Worm (Caenorhabditis elegans): Measurements from ENCODE around the gene F28G4.4.

Gene F28G4.4

DNA sequence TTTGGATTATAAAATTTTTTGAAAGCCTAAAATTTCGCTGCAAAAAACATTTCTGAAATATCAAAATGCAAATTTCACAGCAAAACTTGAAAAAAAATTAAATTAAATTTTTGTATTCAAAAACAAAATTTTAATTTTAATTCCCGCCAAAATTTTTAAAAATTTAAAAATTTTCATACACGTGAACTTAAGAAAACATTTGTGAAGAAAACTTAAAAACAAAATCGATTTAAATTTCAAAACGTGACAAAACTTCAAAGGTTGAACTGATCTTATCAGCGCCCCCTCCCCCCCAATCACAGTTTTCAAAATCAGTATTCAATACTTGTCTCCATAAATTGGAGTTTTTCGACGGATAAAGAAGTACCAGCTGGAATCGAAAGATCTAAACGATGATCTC is 48.5 kb downstream of the F28G4.4 start, which contains the start of gene F21H7.5:
F21H7.5 (plus strand) TSS at position 301 of the 400 bp plus-strand sequence.
- TF ChIP-seq W03F9.2 (tag; optimal IDR thresholded peaks at IDR 0.05): no peak
- TF ChIP-seq him-1 (tag; optimal IDR thresholded peaks at IDR 0.05): no peak

DNA sequence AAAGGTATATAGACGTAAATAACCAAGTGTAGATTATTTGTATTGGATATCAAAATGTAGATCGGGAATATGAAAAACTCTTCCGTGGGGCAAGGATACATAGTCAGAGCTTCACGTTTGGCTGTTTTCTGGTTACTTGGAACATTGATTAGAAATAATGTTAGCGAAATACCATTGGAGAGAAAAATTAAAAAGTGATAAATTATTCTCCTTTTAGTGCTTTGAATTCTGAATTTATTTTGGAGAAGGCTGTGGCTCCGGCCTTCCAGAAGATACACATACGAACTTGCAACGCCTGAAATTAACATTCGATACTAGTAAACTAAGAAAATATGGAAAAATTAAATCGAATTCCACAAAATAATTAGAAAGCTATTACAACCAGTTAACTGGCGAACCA is 50.0 kb downstream of the F28G4.4 start, which contains the start of gene srh-98:
srh-98 (minus strand) TSS at position 101 of the 400 bp plus-strand sequence.
- TF ChIP-seq dao-5 (tag; optimal IDR thresholded peaks at IDR 0.05) (no peak), W03F9.2 (tag; optimal IDR thresholded peaks at IDR 0.05) (no peak), him-1 (tag; optimal IDR thresholded peaks at IDR 0.05) (no peak)

DNA sequence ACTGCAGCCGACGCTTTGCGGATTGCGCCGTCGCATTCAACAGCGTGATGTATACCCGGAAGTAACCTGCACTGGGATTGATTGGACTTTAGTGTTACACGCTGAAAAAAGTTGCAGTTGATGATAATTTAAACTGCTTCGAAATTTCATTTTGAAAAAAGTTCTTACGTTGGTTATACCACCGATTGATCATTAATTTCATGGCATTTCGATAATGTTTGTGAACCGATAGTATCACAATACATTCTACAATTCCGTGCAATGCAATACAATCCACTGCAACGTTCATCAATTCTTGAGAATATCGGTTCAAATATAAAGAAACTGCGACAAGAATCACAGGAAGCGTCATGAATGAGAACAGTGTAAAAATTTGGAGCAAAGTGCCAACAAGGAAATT is 50.6 kb downstream of the F28G4.4 start, which contains the start of gene F21H7.3:
F21H7.3 (minus strand) TSS at position 101 of the 400 bp plus-strand sequence.
- no peak for TF ChIP-seq him-1 (tag; optimal IDR thresholded peaks at IDR 0.05)

DNA sequence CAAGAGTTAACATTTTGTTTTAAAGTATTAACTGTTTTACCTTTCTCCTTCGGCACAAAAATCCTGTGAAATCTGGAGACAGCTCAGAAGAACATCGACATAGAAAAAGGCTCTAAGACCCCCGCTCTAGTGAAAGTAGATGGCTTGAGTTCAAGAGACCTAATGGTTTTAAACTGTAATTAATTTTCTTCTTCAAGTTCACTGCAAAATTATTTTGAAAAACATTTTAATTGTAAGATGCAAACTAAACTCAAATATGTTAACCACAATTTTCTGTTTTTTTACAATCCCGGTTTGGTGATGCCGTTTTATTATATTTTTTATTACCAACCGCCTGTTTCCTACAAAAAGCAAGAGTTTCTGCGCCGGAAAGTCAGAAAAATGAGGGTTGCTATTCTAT is 52.1 kb downstream of the F28G4.4 start, which contains the start of gene clec-233:
clec-233 (plus strand) TSS at position 301 of the 400 bp plus-strand sequence.
- TF ChIP-seq him-1 (tag; optimal IDR thresholded peaks at IDR 0.05) (no peak), dao-5 (tag; optimal IDR thresholded peaks at IDR 0.05) (no peak), W03F9.2 (tag; optimal IDR thresholded peaks at IDR 0.05) (no peak)

Data from whole organism, L4/young adult.